Fruit fly (Drosophila melanogaster): ENCODE results near the gene fwe.

The fwe gene

DNA sequence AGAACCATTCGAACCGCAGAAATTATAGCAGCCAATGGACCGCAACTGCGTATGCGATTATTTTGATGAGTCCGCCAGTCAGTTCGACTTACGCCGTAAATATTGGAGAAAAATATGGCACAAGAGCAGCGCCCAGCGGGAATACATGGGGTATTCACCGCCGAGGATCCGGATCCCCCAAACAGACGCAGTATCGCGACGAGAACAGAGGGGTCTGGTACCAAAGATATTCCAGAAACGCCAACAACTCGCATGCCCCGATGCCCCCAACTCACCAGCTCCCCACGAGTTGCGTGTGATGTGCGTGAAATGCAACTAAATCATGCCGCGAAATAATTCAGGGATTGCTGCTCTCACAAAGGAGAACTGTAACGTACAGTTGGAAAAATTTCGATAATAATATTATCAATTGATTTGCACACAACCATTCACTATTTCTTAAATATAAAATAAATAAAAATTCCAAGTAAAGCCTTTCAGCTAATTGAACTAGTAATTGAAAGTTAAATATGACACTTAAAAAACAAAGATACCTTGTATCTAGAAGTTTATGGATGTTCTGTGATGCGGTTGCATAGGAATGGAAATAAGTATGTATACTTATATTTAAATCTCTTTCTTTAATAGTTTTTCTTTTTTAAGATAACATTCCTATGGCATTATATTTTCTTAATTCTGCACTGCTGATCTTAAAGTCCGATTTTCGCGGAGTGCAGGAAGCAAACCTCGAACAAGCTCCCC is 53.6 kb downstream of the fwe start (continued):
- TF ChIP-seq Sox102F (GFP tag; optimal IDR thresholded peaks at IDR 0.05): peak; percentile 23
- TF ChIP-seq salr (GFP tag; optimal IDR thresholded peaks at IDR 0.05): peak; percentile 18 to 45
- TF ChIP-seq fd59A (GFP tag; optimal IDR thresholded peaks at IDR 0.05): peak; percentile 63
- peak; percentile 24 for TF ChIP-seq Sox15 (GFP tag; optimal IDR thresholded peaks at IDR 0.05)
- peak; percentile 60 for TF ChIP-seq CG11762 (GFP tag; optimal IDR thresholded peaks at IDR 0.05; ENCODE audit: insufficient read depth)
- TF ChIP-seq Eip78C (GFP tag): peak; percentile 93
- TF ChIP-seq CG8632 (GFP tag; optimal IDR thresholded peaks at IDR 0.05): peak; percentile 64
- TF ChIP-seq CG16779 (tag; optimal IDR thresholded peaks at IDR 0.05): peak; percentile 18
- TF ChIP-seq fkh (GFP tag; optimal IDR thresholded peaks at IDR 0.05): no peak
- TF ChIP-seq Hr39 (GFP tag; optimal IDR thresholded peaks at IDR 0.05): peak; percentile 50
- no peak for TF ChIP-seq CG9139 (GFP tag; optimal IDR thresholded peaks at IDR 0.05)
- peak; percentile 47 for TF ChIP-seq CG8319 (GFP tag; optimal IDR thresholded peaks at IDR 0.05)
- TF ChIP-seq CG7368 (GFP tag; optimal IDR thresholded peaks at IDR 0.05): peak; percentile 21
- peak; percentile 69 to 70 for TF ChIP-seq ss (GFP tag; optimal IDR thresholded peaks at IDR 0.05)
- TF ChIP-seq net (GFP tag; optimal IDR thresholded peaks at IDR 0.05): peak; percentile 57
- TF ChIP-seq dsx (GFP tag; optimal IDR thresholded peaks at IDR 0.05; ENCODE audit: poor library complexity, severe bottlenecking): peak; percentile 72
- peak; percentile 88 for TF ChIP-seq CG3032 (tag; optimal IDR thresholded peaks at IDR 0.05)
- peak; percentile 41 for TF ChIP-seq CG11902 (GFP tag; optimal IDR thresholded peaks at IDR 0.05)
- TF ChIP-seq Smox (GFP tag; optimal IDR thresholded peaks at IDR 0.05): peak; percentile 74
- TF ChIP-seq OdsH (GFP tag; optimal IDR thresholded peaks at IDR 0.05): peak; percentile 59
- TF ChIP-seq Met (GFP tag; optimal IDR thresholded peaks at IDR 0.05): peak; percentile 79
- TF ChIP-seq Hr4 (GFP tag; optimal IDR thresholded peaks at IDR 0.05): no peak
- peak; percentile 68 for TF ChIP-seq Blimp-1 (GFP tag; optimal IDR thresholded peaks at IDR 0.05)
- peak; percentile 68 for TF ChIP-seq CG6792 (GFP tag; optimal IDR thresholded peaks at IDR 0.05)
- no peak for TF ChIP-seq eg (GFP tag; IDR thresholded peaks at IDR 0.05)
- TF ChIP-seq lz (GFP tag; optimal IDR thresholded peaks at IDR 0.05): peak; percentile 71
- TF ChIP-seq dac (GFP tag; optimal IDR thresholded peaks at IDR 0.05): no peak

DNA sequence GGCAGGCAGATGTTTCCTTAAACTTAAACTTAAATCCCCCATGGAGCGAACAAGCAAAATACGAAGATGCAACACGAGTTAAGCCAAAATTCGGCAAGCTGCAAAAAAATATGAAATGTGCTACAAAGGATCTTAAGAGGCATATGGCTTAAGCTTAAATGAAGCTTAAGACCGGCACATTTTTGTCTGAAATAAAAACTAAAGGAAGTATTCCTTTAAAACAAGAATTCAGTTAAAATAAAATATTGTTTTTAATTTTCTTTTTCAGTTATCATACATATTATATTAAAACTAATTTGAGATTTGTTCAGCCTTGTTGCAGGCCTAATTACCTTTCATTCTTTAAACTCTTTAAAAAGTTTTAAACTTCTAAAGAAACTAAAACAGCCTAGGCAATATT is 54.3 kb downstream of the fwe start:
- peak; percentile 63 for TF ChIP-seq Eip78C (GFP tag)
- peak; percentile 15 for TF ChIP-seq Blimp-1 (GFP tag; optimal IDR thresholded peaks at IDR 0.05)
- peak; percentile 26 for TF ChIP-seq Smox (GFP tag; optimal IDR thresholded peaks at IDR 0.05)
- no peak for TF ChIP-seq OdsH (GFP tag; optimal IDR thresholded peaks at IDR 0.05)
- peak; percentile 49 for TF ChIP-seq svp (GFP tag)
- TF ChIP-seq Gug (GFP tag; IDR thresholded peaks at IDR 0.05): no peak
- no peak for TF ChIP-seq CG6792 (GFP tag; optimal IDR thresholded peaks at IDR 0.05)
- TF ChIP-seq Lpt (GFP tag; optimal IDR thresholded peaks at IDR 0.05): no peak
- TF ChIP-seq pdm3 (GFP tag; optimal IDR thresholded peaks at IDR 0.05): no peak
- no peak for TF ChIP-seq Ets21C (GFP tag; optimal IDR thresholded peaks at IDR 0.05)
- TF ChIP-seq fd59A (GFP tag; optimal IDR thresholded peaks at IDR 0.05): no peak
- TF ChIP-seq topi (GFP tag; optimal IDR thresholded peaks at IDR 0.05): peak; percentile 25
- no peak for TF ChIP-seq Hr4 (GFP tag; optimal IDR thresholded peaks at IDR 0.05)
- peak; percentile 4 for TF ChIP-seq CG31627 (GFP tag; optimal IDR thresholded peaks at IDR 0.05)
- peak; percentile 20 for TF ChIP-seq cyc (GFP tag; optimal IDR thresholded peaks at IDR 0.05)
- TF ChIP-seq esn (GFP tag; optimal IDR thresholded peaks at IDR 0.05): peak; percentile 60
- TF ChIP-seq CG32006 (GFP tag; optimal IDR thresholded peaks at IDR 0.05): no peak
- TF ChIP-seq net (GFP tag; optimal IDR thresholded peaks at IDR 0.05): no peak

DNA sequence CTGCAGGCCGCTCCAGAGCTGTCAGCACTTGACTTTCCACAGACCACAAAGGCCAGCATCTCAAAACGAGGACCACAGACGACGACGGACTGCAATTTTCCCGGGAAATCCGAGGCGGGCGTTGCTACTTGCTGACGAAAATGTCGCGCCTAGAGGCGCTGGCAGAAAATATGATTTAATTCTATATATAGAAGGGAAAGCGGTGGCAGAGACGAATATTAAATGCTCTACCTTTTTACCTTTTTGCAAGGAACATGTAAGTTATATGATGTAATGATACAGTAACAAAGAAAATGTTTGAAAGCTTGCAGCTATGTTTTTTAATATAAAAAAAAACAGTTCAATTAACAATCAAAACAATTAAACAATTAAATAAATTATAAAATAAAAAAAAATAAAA is 55.7 kb downstream of the fwe start:
- TF ChIP-seq CG4318 (GFP tag; optimal IDR thresholded peaks at IDR 0.05) (no peak), CG6163 (GFP tag; IDR thresholded peaks at IDR 0.05) (0 out of 3 replicates have a peak, but pooled peaks have one; percentile 9), svp (GFP tag) (peak; percentile 43)

All from whole organism, prepupa.